ENCODE assay signal across 2 worm cellular contexts in genomic region chrX:9467573-9467972, ce11.
TF ChIP-seq lines count a peak whose summit lies in the region.

No protein-coding gene starts in this region.

TF ChIP-seq in whole organism, L1 larva, 84 proteins besides CTCF, POLR2A, EP300 and RAD21 (continued from another document):
- TF ChIP-seq mep-1 (tag; optimal IDR thresholded peaks at IDR 0.05; lab: Kevin White, UChicago) = peak; percentile 75
- TF ChIP-seq nhr-237 (tag; optimal IDR thresholded peaks at IDR 0.05; lab: Kevin White, UChicago) = peak; percentile 14
- TF ChIP-seq elt-2 (tag; optimal IDR thresholded peaks at IDR 0.05; lab: Kevin White, UChicago) = peak; percentile 9
- peak; percentile 60 for TF ChIP-seq lin-14 (GFP tag; optimal IDR thresholded peaks at IDR 0.05; lab: Kevin White, UChicago)

TF ChIP-seq in whole organism, young adult, 124 proteins besides CTCF, POLR2A, EP300 and RAD21 (continued from another document):
- peak; percentile 45 for TF ChIP-seq hrde-1 (tag; optimal IDR thresholded peaks at IDR 0.05; lab: Kevin White, UChicago; ENCODE audit: borderline replicate concordance)
- peak; percentile 15 for TF ChIP-seq F49E8.2 (tag; optimal IDR thresholded peaks at IDR 0.05; lab: Kevin White, UChicago; ENCODE audit: insufficient read depth)
- TF ChIP-seq nhr-179 (tag; optimal IDR thresholded peaks at IDR 0.05; lab: Kevin White, UChicago) = no peak
- no peak for TF ChIP-seq egrh-3 (GFP tag; IDR thresholded peaks at IDR 0.05; lab: Robert Waterston, UW)
- TF ChIP-seq ztf-22 (GFP tag; optimal IDR thresholded peaks at IDR 0.05; lab: Kevin White, UChicago) = no peak
- TF ChIP-seq sea-2 (GFP tag; IDR thresholded peaks at IDR 0.05; lab: Robert Waterston, UW) = no peak
- no peak for TF ChIP-seq lag-1 (GFP tag; IDR thresholded peaks at IDR 0.05; lab: Robert Waterston, UW)
- TF ChIP-seq dpff-1 (tag; optimal IDR thresholded peaks at IDR 0.05; lab: Kevin White, UChicago) = no peak
- TF ChIP-seq nfya-1 (tag; optimal IDR thresholded peaks at IDR 0.05; lab: Kevin White, UChicago; ENCODE audit: borderline replicate concordance, insufficient read depth) = no peak
- TF ChIP-seq hlh-26 (GFP tag; conservative IDR thresholded peaks at IDR 0.05; lab: Robert Waterston, UW) = no peak
- TF ChIP-seq unc-130 (GFP tag; optimal IDR thresholded peaks at IDR 0.05; lab: Kevin White, UChicago) = peak; percentile 19
- no peak for TF ChIP-seq F33H1.4 (GFP tag; IDR thresholded peaks at IDR 0.05; lab: Robert Waterston, UW)
- TF ChIP-seq F23B12.7 (tag; optimal IDR thresholded peaks at IDR 0.05; lab: Kevin White, UChicago; ENCODE audit: insufficient read depth) = peak; percentile 76
- TF ChIP-seq attf-6 (GFP tag; IDR thresholded peaks at IDR 0.05; lab: Robert Waterston, UW) = peak; percentile 34; the same call in 1 of the 2 replicates
- peak; percentile 64 for TF ChIP-seq snpc-4 (GFP tag; optimal IDR thresholded peaks at IDR 0.05; lab: Kevin White, UChicago)
- peak in 2 of 4 experiments; percentile 40 to 81 for TF ChIP-seq snpc-4 (tag; optimal IDR thresholded peaks at IDR 0.05; lab: Kevin White, UChicago)
- peak; percentile 70 for TF ChIP-seq D2030.7 (GFP tag; IDR thresholded peaks at IDR 0.05; lab: Robert Waterston, UW)
- TF ChIP-seq Y56A3A.18 (GFP tag; IDR thresholded peaks at IDR 0.05; lab: Robert Waterston, UW) = peak; percentile 88
- TF ChIP-seq rec-8 (tag; optimal IDR thresholded peaks at IDR 0.05; lab: Kevin White, UChicago) = peak; percentile 53 to 67
- peak; percentile 47 for TF ChIP-seq mxl-1 (tag; optimal IDR thresholded peaks at IDR 0.05; lab: Kevin White, UChicago)
- peak; percentile 90 for TF ChIP-seq lin-26 (GFP tag; IDR thresholded peaks at IDR 0.05; lab: Robert Waterston, UW)
- no peak for TF ChIP-seq ets-4 (GFP tag; optimal IDR thresholded peaks at IDR 0.05; lab: Kevin White, UChicago)
- no peak for TF ChIP-seq Y79H2A.3 (GFP tag; conservative IDR thresholded peaks at IDR 0.05; lab: Robert Waterston, UW)
TF ChIP-seq in whole organism, young adult: peak in this region for 62.
